Worm (Caenorhabditis elegans): Measurements from ENCODE around the gene mig-38.

mig-38 gene

ce11 chrIV:11640915-11641314, 46.9 kb downstream of the mig-38 start, which contains the start of gene ttr-50:
Gene ttr-50, minus strand, starts transcription at chrIV:11641015.
- TF ChIP-seq flt-1 (GFP tag; IDR thresholded peaks at IDR 0.05) (no peak), tbx-37 (GFP tag; conservative IDR thresholded peaks at IDR 0.05) (no peak), hnd-1 (tag; optimal IDR thresholded peaks at IDR 0.05) (no peak), F13C5.2 (tag; optimal IDR thresholded peaks at IDR 0.05) (no peak), ets-7 (tag; optimal IDR thresholded peaks at IDR 0.05) (no peak), ceh-36 (tag; optimal IDR thresholded peaks at IDR 0.05) (no peak), hmg-4 (GFP tag; optimal IDR thresholded peaks at IDR 0.05) (no peak), sea-1 (GFP tag; conservative IDR thresholded peaks at IDR 0.05) (no peak), hmbx-1 (tag; optimal IDR thresholded peaks at IDR 0.05) (no peak), B0310.2 (tag; optimal IDR thresholded peaks at IDR 0.05) (no peak), ceh-13 (GFP tag; optimal IDR thresholded peaks at IDR 0.05) (no peak), pes-1 (GFP tag; IDR thresholded peaks at IDR 0.05) (no peak), scrt-1 (GFP tag; IDR thresholded peaks at IDR 0.05) (no peak), tbx-11 (GFP tag; IDR thresholded peaks at IDR 0.05) (no peak), ama-1 (optimal IDR thresholded peaks at IDR 0.05) (no peak), aly-1 (tag; optimal IDR thresholded peaks at IDR 0.05) (no peak), tra-4 (tag; optimal IDR thresholded peaks at IDR 0.05) (no peak)

- TF ChIP-seq tbx-37 (GFP tag; conservative IDR thresholded peaks at IDR 0.05) (no peak), ama-1 (optimal IDR thresholded peaks at IDR 0.05) (no peak), tbx-11 (GFP tag; IDR thresholded peaks at IDR 0.05) (no peak), scrt-1 (GFP tag; IDR thresholded peaks at IDR 0.05) (no peak), hnd-1 (tag; optimal IDR thresholded peaks at IDR 0.05) (no peak), pes-1 (GFP tag; IDR thresholded peaks at IDR 0.05) (no peak), flt-1 (GFP tag; IDR thresholded peaks at IDR 0.05) (no peak), sea-1 (GFP tag; conservative IDR thresholded peaks at IDR 0.05) (no peak), tra-4 (tag; optimal IDR thresholded peaks at IDR 0.05) (no peak), hmbx-1 (tag; optimal IDR thresholded peaks at IDR 0.05) (no peak)
Measured at ce11 chrIV:11641802-11642201, 47.8 kb downstream of the mig-38 start, which contains the start of gene ZK809.1. Gene ZK809.1, plus strand, starts transcription at chrIV:11642102.

ce11 chrIV:11643829-11644228, 49.8 kb downstream of the mig-38 start, which contains the start of gene prx-2:
Gene prx-2, plus strand, starts transcription at chrIV:11644129.
- TF ChIP-seq pes-1 (GFP tag; IDR thresholded peaks at IDR 0.05) (no peak), ceh-36 (tag; optimal IDR thresholded peaks at IDR 0.05) (no peak), hmbx-1 (tag; optimal IDR thresholded peaks at IDR 0.05) (no peak), ama-1 (optimal IDR thresholded peaks at IDR 0.05) (no peak), tbx-11 (GFP tag; IDR thresholded peaks at IDR 0.05) (no peak), sea-1 (GFP tag; conservative IDR thresholded peaks at IDR 0.05) (no peak), ceh-13 (GFP tag; optimal IDR thresholded peaks at IDR 0.05) (no peak), hnd-1 (tag; optimal IDR thresholded peaks at IDR 0.05) (no peak), flt-1 (GFP tag; IDR thresholded peaks at IDR 0.05) (no peak), hmg-4 (GFP tag; optimal IDR thresholded peaks at IDR 0.05) (no peak), F13C5.2 (tag; optimal IDR thresholded peaks at IDR 0.05) (no peak), tra-4 (tag; optimal IDR thresholded peaks at IDR 0.05) (no peak), tbx-37 (GFP tag; conservative IDR thresholded peaks at IDR 0.05) (no peak), ets-7 (tag; optimal IDR thresholded peaks at IDR 0.05) (no peak), scrt-1 (GFP tag; IDR thresholded peaks at IDR 0.05) (no peak), B0310.2 (tag; optimal IDR thresholded peaks at IDR 0.05) (no peak), aly-1 (tag; optimal IDR thresholded peaks at IDR 0.05) (no peak)

- TF ChIP-seq hmg-4 (GFP tag; optimal IDR thresholded peaks at IDR 0.05) (no peak), tbx-37 (GFP tag; conservative IDR thresholded peaks at IDR 0.05) (no peak)
Measured at ce11 chrIV:11644705-11645104, 50.7 kb downstream of the mig-38 start.

- TF ChIP-seq pes-1 (GFP tag; IDR thresholded peaks at IDR 0.05): no peak
- no peak for TF ChIP-seq hmbx-1 (tag; optimal IDR thresholded peaks at IDR 0.05)
- TF ChIP-seq hnd-1 (tag; optimal IDR thresholded peaks at IDR 0.05): no peak
- no peak for TF ChIP-seq flt-1 (GFP tag; IDR thresholded peaks at IDR 0.05)
- TF ChIP-seq tbx-37 (GFP tag; conservative IDR thresholded peaks at IDR 0.05): no peak
- no peak for TF ChIP-seq ets-7 (tag; optimal IDR thresholded peaks at IDR 0.05)
- no peak for TF ChIP-seq ceh-36 (tag; optimal IDR thresholded peaks at IDR 0.05)
- no peak for TF ChIP-seq F13C5.2 (tag; optimal IDR thresholded peaks at IDR 0.05)
- TF ChIP-seq B0310.2 (tag; optimal IDR thresholded peaks at IDR 0.05): no peak
- TF ChIP-seq scrt-1 (GFP tag; IDR thresholded peaks at IDR 0.05): no peak
- no peak for TF ChIP-seq tbx-11 (GFP tag; IDR thresholded peaks at IDR 0.05)
- TF ChIP-seq sea-1 (GFP tag; conservative IDR thresholded peaks at IDR 0.05): no peak
- TF ChIP-seq aly-1 (tag; optimal IDR thresholded peaks at IDR 0.05): no peak
- no peak for TF ChIP-seq tra-4 (tag; optimal IDR thresholded peaks at IDR 0.05)
- TF ChIP-seq ama-1 (optimal IDR thresholded peaks at IDR 0.05): no peak
Measured at ce11 chrIV:11645354-11645753, 51.3 kb downstream of the mig-38 start.

ce11 chrIV:11646908-11647307, 52.9 kb downstream of the mig-38 start:
- no peak for TF ChIP-seq flt-1 (GFP tag; IDR thresholded peaks at IDR 0.05)

ce11 chrIV:11649031-11649430, 55.0 kb downstream of the mig-38 start, which contains the start of gene ZK809.8:
Gene ZK809.8, minus strand, starts transcription at chrIV:11649064.
- no peak for TF ChIP-seq hnd-1 (tag; optimal IDR thresholded peaks at IDR 0.05)
- TF ChIP-seq ceh-13 (GFP tag; optimal IDR thresholded peaks at IDR 0.05): no peak
- TF ChIP-seq pes-1 (GFP tag; IDR thresholded peaks at IDR 0.05): no peak
- no peak for TF ChIP-seq B0310.2 (tag; optimal IDR thresholded peaks at IDR 0.05)
- no peak for TF ChIP-seq tra-4 (tag; optimal IDR thresholded peaks at IDR 0.05)
- no peak for TF ChIP-seq ets-7 (tag; optimal IDR thresholded peaks at IDR 0.05)
- TF ChIP-seq hmg-4 (GFP tag; optimal IDR thresholded peaks at IDR 0.05): no peak
- TF ChIP-seq ceh-36 (tag; optimal IDR thresholded peaks at IDR 0.05): no peak
- no peak for TF ChIP-seq sea-1 (GFP tag; conservative IDR thresholded peaks at IDR 0.05)
- TF ChIP-seq tbx-37 (GFP tag; conservative IDR thresholded peaks at IDR 0.05): no peak
- no peak for TF ChIP-seq flt-1 (GFP tag; IDR thresholded peaks at IDR 0.05)
- TF ChIP-seq F13C5.2 (tag; optimal IDR thresholded peaks at IDR 0.05): no peak

- TF ChIP-seq ets-7 (tag; optimal IDR thresholded peaks at IDR 0.05) (no peak), tbx-37 (GFP tag; conservative IDR thresholded peaks at IDR 0.05) (no peak), aly-1 (tag; optimal IDR thresholded peaks at IDR 0.05) (no peak), flt-1 (GFP tag; IDR thresholded peaks at IDR 0.05) (no peak), B0310.2 (tag; optimal IDR thresholded peaks at IDR 0.05) (no peak), sea-1 (GFP tag; conservative IDR thresholded peaks at IDR 0.05) (no peak), F13C5.2 (tag; optimal IDR thresholded peaks at IDR 0.05) (no peak)
Measured at ce11 chrIV:11650344-11650743, 56.3 kb downstream of the mig-38 start.

All from whole organism, early embryonic.